Fruit fly (Drosophila melanogaster): ENCODE results near the gene CG14223.
A peak's percentile ranks its signal among the peaks of the same experiment; 100 is the strongest.

The CG14223 gene

dm6 chrX:19679207-19679606 lies 15.4 kb upstream of the CG14223 start:
- no peak for TF ChIP-seq noc (tag; optimal IDR thresholded peaks at IDR 0.05)

DNA sequence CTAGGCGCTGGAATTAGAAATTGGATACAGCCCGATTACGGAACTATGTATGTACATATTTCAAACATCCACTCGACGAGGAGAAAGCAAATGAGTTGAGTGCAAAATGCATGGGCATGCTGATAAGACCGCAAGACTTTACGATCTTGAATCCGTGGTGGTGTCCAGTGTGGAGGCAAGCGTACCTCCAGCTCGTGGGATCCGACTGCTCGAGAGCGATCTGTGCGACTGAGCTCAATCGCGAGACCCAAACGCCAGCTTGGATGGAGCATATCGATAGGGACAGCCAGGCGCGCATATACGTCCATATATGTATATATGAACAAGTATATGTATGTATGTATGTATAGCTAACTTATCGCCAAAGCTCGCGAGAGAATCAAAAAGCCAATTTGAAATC lies 11.9 kb upstream of the CG14223 start, which contains the start of gene et:
Gene et (minus strand): TSS at position 230 of the 400 bp plus-strand sequence.
- TF ChIP-seq noc (tag; optimal IDR thresholded peaks at IDR 0.05), result no peak

DNA sequence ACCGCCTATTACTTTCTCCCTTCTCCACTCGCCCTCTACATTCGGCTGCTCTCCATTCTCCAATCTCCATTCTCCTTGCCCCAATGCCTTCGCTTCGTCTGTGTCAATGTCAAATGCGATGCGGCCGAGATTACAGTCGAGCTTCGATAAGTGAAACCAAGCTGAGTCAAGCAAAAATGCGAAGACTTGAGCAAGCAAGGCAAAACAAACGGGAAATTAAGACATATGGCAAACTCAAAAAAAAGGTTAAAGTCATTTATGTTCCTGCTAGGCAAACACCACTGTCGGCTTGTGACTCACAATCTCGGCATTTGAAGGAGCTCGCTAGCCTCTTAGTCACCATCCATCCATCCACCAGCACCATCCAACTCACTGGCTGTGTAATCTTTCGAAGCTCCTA lies 4.6 kb upstream of the CG14223 start:
- peak; percentile 99 for TF ChIP-seq noc (tag; optimal IDR thresholded peaks at IDR 0.05)

DNA sequence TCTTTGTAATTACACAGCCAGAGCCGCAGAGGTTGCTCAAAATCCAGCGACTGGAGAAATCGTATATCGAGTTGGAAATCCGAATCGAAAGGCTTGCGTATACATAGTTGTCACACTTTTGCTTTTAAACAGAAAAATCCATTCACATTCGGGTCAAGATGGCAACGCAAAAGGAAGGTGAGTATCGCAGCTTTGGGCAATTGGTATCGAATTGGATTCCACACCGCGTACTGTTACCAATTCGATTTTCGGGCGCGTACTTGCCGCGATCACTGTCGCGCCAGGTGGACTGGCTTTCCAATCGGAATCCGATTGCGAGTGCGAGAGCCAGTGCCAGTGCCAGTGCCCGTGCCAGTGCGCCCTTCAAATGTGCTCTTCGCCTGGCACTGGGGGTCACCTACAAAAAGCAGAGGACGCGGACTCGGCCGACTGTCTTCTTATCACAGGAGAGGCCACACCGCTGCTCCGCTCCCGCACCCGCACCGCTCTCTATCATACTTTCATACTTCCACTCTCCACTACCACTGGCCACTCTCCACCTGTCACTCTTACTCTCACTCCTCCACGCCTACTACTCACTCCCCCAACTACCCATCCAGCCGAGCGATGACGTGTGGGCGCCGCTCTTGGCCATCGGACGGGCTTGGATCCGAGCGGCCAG lies 3.8 kb upstream of the CG14223 start:
- no peak for TF ChIP-seq noc (tag; optimal IDR thresholded peaks at IDR 0.05)

DNA sequence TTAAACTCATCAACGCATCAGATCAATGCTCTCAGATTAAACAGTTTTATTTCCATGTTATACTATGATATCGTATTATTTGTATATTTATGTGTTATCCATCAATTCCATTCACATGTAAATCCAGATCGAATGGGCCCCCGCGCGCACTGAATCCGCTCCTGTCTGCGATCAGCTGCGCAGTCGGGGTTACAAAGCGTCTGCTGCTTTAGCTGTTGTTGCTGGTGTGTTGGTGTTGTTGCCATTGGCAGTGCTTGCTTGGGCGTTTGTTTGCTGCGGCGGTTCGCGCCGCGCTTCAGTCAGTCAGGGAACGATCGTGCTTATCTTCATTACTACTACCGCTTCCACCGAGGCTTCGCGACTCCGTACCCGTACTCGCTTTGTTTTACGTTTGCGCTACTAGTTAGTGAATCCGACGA lies 3.2 kb upstream of the CG14223 start, which contains the start of gene Zw:
Gene Zw (plus strand): TSS at position 262 of the 419 bp plus-strand sequence.
- TF ChIP-seq noc (tag; optimal IDR thresholded peaks at IDR 0.05), result peak; percentile 26

dm6 chrX:19665684-19666141 lies 1.9 kb upstream of the CG14223 start:
- peak; percentile 30 for TF ChIP-seq noc (tag; optimal IDR thresholded peaks at IDR 0.05)

dm6 chrX:19663196-19663858 lies 444 bp downstream of the CG14223 start:
- TF ChIP-seq noc (tag; optimal IDR thresholded peaks at IDR 0.05), result no peak

- TF ChIP-seq noc (tag; optimal IDR thresholded peaks at IDR 0.05), result no peak
Measured at dm6 chrX:19662583-19663195, 1.1 kb downstream of the CG14223 start.

DNA sequence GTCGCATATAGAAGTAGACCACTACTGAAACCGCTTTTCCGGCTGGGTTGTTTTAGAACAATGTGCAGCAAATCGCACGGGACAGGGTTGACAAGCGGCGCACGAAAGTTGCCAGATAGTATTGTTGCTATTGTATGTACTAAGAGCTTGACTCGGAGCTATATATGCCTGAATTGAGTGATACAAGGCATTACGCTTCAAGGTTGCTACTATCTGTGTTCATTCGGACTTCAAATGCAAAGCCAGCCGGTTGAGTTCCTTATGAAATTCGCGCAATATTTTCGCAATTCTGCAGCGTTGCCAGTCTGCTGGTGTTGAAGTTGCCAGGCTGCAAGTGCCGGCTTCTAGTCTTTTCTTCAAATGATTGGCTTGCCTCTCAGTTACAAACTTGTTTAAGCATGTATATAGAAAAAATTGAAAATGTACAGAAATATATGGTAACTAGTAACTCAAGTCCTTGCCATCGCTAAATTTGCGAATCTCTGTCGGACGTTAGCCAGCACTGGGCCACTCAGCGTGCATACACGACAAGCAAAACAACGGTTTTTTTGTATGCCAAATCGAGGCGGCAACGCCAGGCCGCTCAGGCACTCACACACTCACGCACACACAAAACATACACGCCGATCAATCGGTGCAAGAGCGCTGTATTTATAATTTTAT lies 11.9 kb downstream of the CG14223 start, which contains the start of the genes Ranbp21 and Elys:
Gene Ranbp21 (minus strand): TSS at position 513 of the 663 bp plus-strand sequence.
Gene Elys (plus strand): TSS at position 549 of the 663 bp plus-strand sequence.
- TF ChIP-seq noc (tag; optimal IDR thresholded peaks at IDR 0.05), result no peak

dm6 chrX:19645873-19646541 lies 17.8 kb downstream of the CG14223 start, which contains the start of gene Arp10:
Arp10 (minus strand) TSS chrX:19646176.
- no peak for TF ChIP-seq noc (tag; optimal IDR thresholded peaks at IDR 0.05)

- TF ChIP-seq noc (tag; optimal IDR thresholded peaks at IDR 0.05), result no peak
Measured at dm6 chrX:19642819-19643504, 20.8 kb downstream of the CG14223 start, which contains the start of the genes CG12237 and Sec61gamma. CG12237 (minus strand) TSS chrX:19642869. Sec61gamma (plus strand) TSS chrX:19643327.

DNA sequence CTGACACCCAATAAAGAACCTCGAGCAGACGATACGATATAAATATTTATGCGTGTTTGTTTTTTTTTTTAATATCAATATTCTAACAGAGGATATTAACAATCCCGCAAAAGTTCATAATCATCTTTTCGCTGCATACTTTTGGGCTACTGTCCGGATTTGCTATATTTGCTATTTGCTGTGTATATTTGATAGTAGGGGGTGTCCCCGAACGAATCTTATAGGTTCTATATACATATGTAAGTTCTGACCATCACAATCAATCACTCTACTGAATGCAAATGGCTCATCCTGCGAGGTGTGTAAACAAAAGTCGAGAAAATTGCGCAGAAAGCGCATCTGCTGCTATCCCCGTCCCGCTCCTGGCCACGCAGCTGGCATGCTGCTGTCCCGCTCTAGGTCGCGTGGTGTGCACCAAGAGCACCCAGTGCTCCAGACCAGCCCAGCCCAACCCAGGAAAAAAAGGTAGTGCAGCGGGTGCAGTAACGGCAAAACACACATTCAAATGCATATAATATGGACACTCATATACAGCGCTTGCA lies 23.0 kb downstream of the CG14223 start:
- TF ChIP-seq noc (tag; optimal IDR thresholded peaks at IDR 0.05), result no peak

DNA sequence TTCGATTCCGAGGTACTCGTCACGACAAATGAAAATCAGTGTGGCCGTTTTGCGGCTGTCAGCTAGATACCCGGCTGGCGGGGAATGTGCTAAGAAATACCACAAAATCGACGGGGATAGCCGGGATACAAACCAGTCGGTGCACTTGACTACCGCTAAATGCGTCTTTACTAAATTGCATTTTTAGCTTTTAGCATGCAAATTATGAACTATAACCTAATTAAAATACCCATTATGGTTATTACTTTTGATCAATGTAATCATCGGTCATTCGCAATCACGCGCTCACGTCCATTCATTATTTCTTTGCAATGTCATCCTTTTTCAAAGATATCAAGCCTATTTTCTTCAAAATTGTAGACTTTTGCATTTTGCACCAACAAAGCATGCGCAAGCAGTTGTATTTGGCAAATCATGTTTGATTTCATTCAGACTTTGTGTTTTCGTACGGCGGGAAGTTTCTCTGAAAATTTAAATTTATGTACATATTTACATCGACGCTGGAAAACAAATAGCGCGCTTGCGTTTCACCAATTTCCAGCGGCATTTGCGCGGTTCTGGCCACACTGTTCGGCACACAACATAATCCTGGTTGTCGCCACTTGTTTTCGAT lies 25.3 kb downstream of the CG14223 start, which contains the start of gene Rcd-1:
Gene Rcd-1 (plus strand): TSS at position 440 of the 613 bp plus-strand sequence.
- no peak for TF ChIP-seq noc (tag; optimal IDR thresholded peaks at IDR 0.05)
